Fruit fly (Drosophila melanogaster): ENCODE results near the gene Golgin84.

DNA sequence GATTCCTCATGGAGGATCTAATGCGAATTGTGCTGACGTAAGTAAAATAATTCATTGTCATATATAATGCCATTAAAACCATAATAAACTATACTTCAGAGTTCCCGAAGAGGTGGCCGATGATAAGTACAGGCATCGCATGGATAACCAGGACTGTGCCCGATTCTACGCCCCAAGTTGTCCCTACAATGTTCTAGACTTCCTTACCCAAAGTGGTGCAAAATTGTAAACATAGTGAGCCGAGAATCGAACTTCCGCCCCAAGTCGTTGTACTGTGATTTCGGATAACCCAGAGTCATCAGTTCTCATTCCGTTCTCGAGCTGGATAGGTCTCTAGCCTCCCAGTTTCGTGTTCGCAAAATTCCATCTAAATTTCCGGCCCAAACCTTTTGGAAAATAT, 5.1 kb upstream of the Golgin84 start, which contains the start of gene CG33340:
- TF ChIP-seq CG17806 (tag; optimal IDR thresholded peaks at IDR 0.05) (no peak), EcR (GFP tag; optimal IDR thresholded peaks at IDR 0.05) (no peak), gl (tag; optimal IDR thresholded peaks at IDR 0.05) (no peak), CG12605 (GFP tag; IDR thresholded peaks at IDR 0.05) (no peak), CG13204 (GFP tag; optimal IDR thresholded peaks at IDR 0.05) (no peak), Ets98B (GFP tag; IDR thresholded peaks at IDR 0.05) (no peak), Pif1A (GFP tag; optimal IDR thresholded peaks at IDR 0.05) (no peak)

All from whole organism, pupa.